Worm (Caenorhabditis elegans) whole organism, midembryonic: ENCODE data around the gene cpt-4.

ENCODE experiments used
- T22C8.4 ChIP-seq: fragments of 200-800 bp; sonication (Bioruptor generic); IDR thresholded peaks from 2 replicates; pipeline ENCODE4 v1.3.6; 2022; ENCODE audit warnings: missing genetic modification characterization, missing compliant biosample characterization
- cog-1 ChIP-seq: sonication (generic microtip); optimal IDR thresholded peaks from 2 replicates; lab custom pipeline; 2016; ENCODE audit warnings: missing genetic modification characterization, missing compliant biosample characterization
- flt-1 ChIP-seq: fragments of 200-800 bp; sonication (Bioruptor generic); IDR thresholded peaks from 2 replicates; pipeline ENCODE4 v1.3.6; 2022; ENCODE audit warnings: missing genetic modification characterization, missing compliant biosample characterization
- klf-2 ChIP-seq: fragments of 200-800 bp; sonication (Bioruptor generic); conservative IDR thresholded peaks from 2 replicates; pipeline ENCODE4 v1.3.6; 2022; ENCODE audit warnings: missing genetic modification reagents, missing genetic modification characterization, missing compliant biosample characterization
- med-1 ChIP-seq: sonication (generic microtip); optimal IDR thresholded peaks from 2 replicates; lab custom pipeline; 2017; ENCODE audit warnings: missing genetic modification characterization, mild to moderate bottlenecking, missing compliant biosample characterization, antibody characterized with exemption, missing genetic modification reagents; ENCODE audit not compliant: insufficient read depth
- ztf-23 ChIP-seq: fragments of 200-800 bp; sonication (Bioruptor generic); IDR thresholded peaks from 2 replicates; pipeline ENCODE4 v1.3.6; 2022; ENCODE audit warnings: missing genetic modification reagents, missing genetic modification characterization, missing compliant biosample characterization
- ztf-29 ChIP-seq: fragments of 200-800 bp; sonication (Bioruptor generic); IDR thresholded peaks from 2 replicates; pipeline ENCODE4 v1.3.6; 2022; ENCODE audit warnings: missing genetic modification reagents, missing genetic modification characterization, missing compliant biosample characterization

ce11 chrV:4980094-4980493, 47.4 kb downstream of the cpt-4 start:
- TF ChIP-seq klf-2 (GFP tag; lab: Robert Waterston, UW) (no peak), cog-1 (tag; lab: Kevin White, UChicago) (no peak), ztf-29 (GFP tag; lab: Robert Waterston, UW) (no peak), med-1 (no peak), T22C8.4 (GFP tag; lab: Robert Waterston, UW) (no peak), flt-1 (GFP tag; lab: Robert Waterston, UW) (no peak), ztf-23 (GFP tag; lab: Robert Waterston, UW) (no peak)
